Fruit fly (Drosophila melanogaster) S2 (cell line): ENCODE results near the gene Pbp95.

Experiments
- CG8478 ChIP-seq: fragments of >200 bp; optimal IDR thresholded peaks from 2 replicates; lab custom pipeline; 2018
- CTCF ChIP-seq, 2 experiments: fragments of >200 bp; optimal IDR thresholded peaks; 2 replicates each; lab custom pipeline; 2018

DNA sequence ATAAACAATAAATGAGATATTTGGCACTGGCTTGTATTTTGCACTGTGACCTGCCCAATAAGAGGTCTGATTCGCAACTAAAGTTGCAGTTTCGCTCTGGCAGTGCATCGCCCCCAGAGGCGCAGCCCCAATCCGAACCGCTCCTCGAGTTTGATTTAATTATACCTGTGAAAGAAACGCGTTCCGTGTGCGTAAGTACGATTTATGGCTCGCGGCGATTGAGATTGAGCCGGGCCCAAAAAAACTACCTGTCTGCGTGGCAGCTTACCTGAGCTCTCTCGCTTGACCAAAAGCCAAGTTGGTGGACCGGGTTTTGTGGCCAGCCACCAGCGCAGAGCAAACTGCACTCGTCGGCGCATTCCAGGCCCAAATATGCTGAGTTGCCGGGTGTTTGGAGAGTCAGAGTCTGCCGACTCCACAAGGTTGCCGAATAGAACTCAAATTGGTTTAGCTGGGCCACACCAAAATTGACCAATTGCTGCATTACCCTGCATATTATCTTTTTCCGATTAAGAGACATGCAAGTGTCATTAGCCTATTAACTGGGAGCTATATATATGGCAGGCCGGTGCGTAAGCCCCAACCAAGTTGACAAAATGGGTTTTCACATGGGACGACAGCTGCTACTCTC lies 35.1 kb upstream of the Pbp95 start, which contains the start of the genes CD98hc and Os-C:
- TF ChIP-seq CTCF (optimal IDR thresholded peaks at IDR 0.05; lab: Kevin White, UChicago) (no peak), CG8478 (lab: Kevin White, UChicago) (no peak)
